Comparison of ENCODE assay signal across 3 fruit fly cellular contexts in genomic region chr2L:6471978-6472776, dm6.
TF ChIP-seq lines count a peak whose summit lies in the region.

No protein-coding gene starts in this region.

TF ChIP-seq in whole organism, embryonic, 481 proteins besides CTCF, POLR2A, EP300 and RAD21 (continued from another document and continues in another):
- 0 out of 3 replicates have a peak, but pooled peaks have one; percentile 25 for TF ChIP-seq Opbp (GFP tag; IDR thresholded peaks at IDR 0.05; lab: Robert Waterston, UW; ENCODE audit: partially characterized antibody)
- no peak for TF ChIP-seq CG16779 (GFP tag; IDR thresholded peaks at IDR 0.05; lab: Robert Waterston, UW)
- TF ChIP-seq CG18262 (tag; optimal IDR thresholded peaks at IDR 0.05; lab: Kevin White, UChicago), result peak; percentile 10
- TF ChIP-seq CG4820 (GFP tag; optimal IDR thresholded peaks at IDR 0.05; lab: Kevin White, UChicago), result peak; percentile 4
- TF ChIP-seq ara (GFP tag; IDR thresholded peaks at IDR 0.05; lab: Robert Waterston, UW), result no peak
- TF ChIP-seq Hr51 (GFP tag; optimal IDR thresholded peaks at IDR 0.05; lab: Kevin White, UChicago), result peak in 1 of 2 experiments; percentile 39
- TF ChIP-seq CG10147 (GFP tag; optimal IDR thresholded peaks at IDR 0.05; lab: Kevin White, UChicago), result peak; percentile 34
- TF ChIP-seq CG2199 (GFP tag; IDR thresholded peaks at IDR 0.05; lab: Robert Waterston, UW), result peak; percentile 75; the same call in 1 of the 3 replicates
- TF ChIP-seq CG15696 (tag; optimal IDR thresholded peaks at IDR 0.05; lab: Kevin White, UChicago), result no peak
- TF ChIP-seq fd3F (GFP tag; optimal IDR thresholded peaks at IDR 0.05; lab: Kevin White, UChicago), result peak; percentile 6
- TF ChIP-seq CG11504 (tag; optimal IDR thresholded peaks at IDR 0.05; lab: Kevin White, UChicago), result peak; percentile 51
- peak; percentile 47 for TF ChIP-seq CG13424 (tag; optimal IDR thresholded peaks at IDR 0.05; lab: Kevin White, UChicago)
- TF ChIP-seq grau (tag; optimal IDR thresholded peaks at IDR 0.05; lab: Kevin White, UChicago), result peak; percentile 39
- peak; percentile 10 for TF ChIP-seq CG18599 (GFP tag; optimal IDR thresholded peaks at IDR 0.05; lab: Kevin White, UChicago)
- TF ChIP-seq stwl (tag; optimal IDR thresholded peaks at IDR 0.05; lab: Kevin White, UChicago), result no peak
- peak; percentile 20 for TF ChIP-seq nau (GFP tag; optimal IDR thresholded peaks at IDR 0.05; lab: Kevin White, UChicago)
- peak; percentile 55 for TF ChIP-seq gem (tag; optimal IDR thresholded peaks at IDR 0.05; lab: Kevin White, UChicago)
- TF ChIP-seq esg (GFP tag; conservative IDR thresholded peaks at IDR 0.05; lab: Robert Waterston, UW), result 0 out of 2 replicates have a peak, but pooled peaks have one; percentile 27
- TF ChIP-seq zen (tag; optimal IDR thresholded peaks at IDR 0.05; lab: Kevin White, UChicago), result no peak
- peak; percentile 6 for TF ChIP-seq CG17829 (tag; optimal IDR thresholded peaks at IDR 0.05; lab: Kevin White, UChicago)
- peak; percentile 55 for TF ChIP-seq dmrt99B (tag; optimal IDR thresholded peaks at IDR 0.05; lab: Kevin White, UChicago)
- TF ChIP-seq CG7556 (GFP tag; optimal IDR thresholded peaks at IDR 0.05; lab: Kevin White, UChicago), result peak; percentile 8
- TF ChIP-seq CG31224 (GFP tag; IDR thresholded peaks at IDR 0.05; lab: Robert Waterston, UW), result peak; percentile 80
- TF ChIP-seq ci (GFP tag; IDR thresholded peaks at IDR 0.05; lab: Robert Waterston, UW), result peak; percentile 53; the same call in 1 of the 3 replicates
- peak; percentile 27 for TF ChIP-seq abd-A (tag; optimal IDR thresholded peaks at IDR 0.05; lab: Kevin White, UChicago)
- TF ChIP-seq CG30403 (GFP tag; optimal IDR thresholded peaks at IDR 0.05; lab: Kevin White, UChicago), result peak; percentile 36
- 0 out of 3 replicates have a peak, but pooled peaks have one; percentile 21 for TF ChIP-seq CG6175 (GFP tag; IDR thresholded peaks at IDR 0.05; lab: Robert Waterston, UW)
- peak; percentile 81 for TF ChIP-seq CG12769 (tag; optimal IDR thresholded peaks at IDR 0.05; lab: Kevin White, UChicago)
- TF ChIP-seq Sox102F (GFP tag; optimal IDR thresholded peaks at IDR 0.05; lab: Kevin White, UChicago), result peak; percentile 11
- no peak for TF ChIP-seq CHES-1-like (GFP tag; optimal IDR thresholded peaks at IDR 0.05; lab: Kevin White, UChicago)
- TF ChIP-seq CG8359 (GFP tag; optimal IDR thresholded peaks at IDR 0.05; lab: Kevin White, UChicago; ENCODE audit: borderline replicate concordance), result no peak
- TF ChIP-seq CG11695 (GFP tag; IDR thresholded peaks at IDR 0.05; lab: Robert Waterston, UW), result 0 out of 3 replicates have a peak, but pooled peaks have one; percentile 8
- TF ChIP-seq D19A (tag; optimal IDR thresholded peaks at IDR 0.05; lab: Kevin White, UChicago), result peak; percentile 31
- peak; percentile 8 for TF ChIP-seq CG10267 (tag; optimal IDR thresholded peaks at IDR 0.05; lab: Kevin White, UChicago)
- TF ChIP-seq CG13287 (GFP tag; IDR thresholded peaks at IDR 0.05; lab: Robert Waterston, UW; ENCODE audit: partially characterized antibody), result peak; percentile 38; the same call in 1 of the 2 replicates
- peak; percentile 52 for TF ChIP-seq Sox100B (GFP tag; optimal IDR thresholded peaks at IDR 0.05; lab: Kevin White, UChicago)
- TF ChIP-seq CG9727 (GFP tag; optimal IDR thresholded peaks at IDR 0.05; lab: Kevin White, UChicago), result no peak
- TF ChIP-seq CG5180 (GFP tag; optimal IDR thresholded peaks at IDR 0.05; lab: Kevin White, UChicago), result peak; percentile 34
- TF ChIP-seq nmo (GFP tag; optimal IDR thresholded peaks at IDR 0.05; lab: Kevin White, UChicago), result no peak
- 0 out of 2 replicates have a peak, but pooled peaks have one; percentile 14 for TF ChIP-seq lmd (GFP tag; IDR thresholded peaks at IDR 0.05; lab: Robert Waterston, UW)
- TF ChIP-seq Med (GFP tag; lab: Kevin White, UChicago), result peak; percentile 68

TF ChIP-seq in whole organism, prepupa, 60 proteins besides CTCF, POLR2A, EP300 and RAD21 (continued from another document):
- TF ChIP-seq CG8119 (GFP tag; IDR thresholded peaks at IDR 0.05; lab: Robert Waterston, UW) (peak; percentile 64; the same call in 2 of the 3 replicates), dac (GFP tag; optimal IDR thresholded peaks at IDR 0.05; lab: Kevin White, UChicago) (peak; percentile 46), Met (GFP tag; optimal IDR thresholded peaks at IDR 0.05; lab: Kevin White, UChicago) (peak; percentile 60), CG1621 (tag; optimal IDR thresholded peaks at IDR 0.05; lab: Kevin White, UChicago) (peak; percentile 40), CG32006 (GFP tag; optimal IDR thresholded peaks at IDR 0.05; lab: Kevin White, UChicago) (peak; percentile 85), CG16779 (tag; optimal IDR thresholded peaks at IDR 0.05; lab: Kevin White, UChicago) (peak; percentile 51), ss (GFP tag; optimal IDR thresholded peaks at IDR 0.05; lab: Kevin White, UChicago) (peak; percentile 18 to 62), CG10631 (GFP tag; optimal IDR thresholded peaks at IDR 0.05; lab: Kevin White, UChicago) (peak; percentile 48), CG4318 (GFP tag; optimal IDR thresholded peaks at IDR 0.05; lab: Kevin White, UChicago) (peak; percentile 75), Eip78C (GFP tag; lab: Kevin White, UChicago) (peak; percentile 95), Lpt (GFP tag; optimal IDR thresholded peaks at IDR 0.05; lab: Kevin White, UChicago) (no peak), fkh (GFP tag; optimal IDR thresholded peaks at IDR 0.05; lab: Kevin White, UChicago) (peak; percentile 10), CG8319 (GFP tag; optimal IDR thresholded peaks at IDR 0.05; lab: Kevin White, UChicago) (peak; percentile 28), vri (GFP tag; optimal IDR thresholded peaks at IDR 0.05; lab: Kevin White, UChicago) (peak; percentile 34), Ets21C (GFP tag; optimal IDR thresholded peaks at IDR 0.05; lab: Kevin White, UChicago) (peak; percentile 35), Hr38 (GFP tag; optimal IDR thresholded peaks at IDR 0.05; lab: Kevin White, UChicago) (no peak), cyc (GFP tag; optimal IDR thresholded peaks at IDR 0.05; lab: Kevin White, UChicago) (peak; percentile 29), pdm3 (GFP tag; optimal IDR thresholded peaks at IDR 0.05; lab: Kevin White, UChicago) (peak; percentile 60), CG31627 (GFP tag; optimal IDR thresholded peaks at IDR 0.05; lab: Kevin White, UChicago) (peak; percentile 48), CG9139 (GFP tag; optimal IDR thresholded peaks at IDR 0.05; lab: Kevin White, UChicago) (peak; percentile 37), svp (GFP tag; lab: Kevin White, UChicago) (peak; percentile 77), CG7368 (GFP tag; optimal IDR thresholded peaks at IDR 0.05; lab: Kevin White, UChicago) (no peak), CG3919 (GFP tag; optimal IDR thresholded peaks at IDR 0.05; lab: Kevin White, UChicago) (peak; percentile 47), CG6808 (GFP tag; optimal IDR thresholded peaks at IDR 0.05; lab: Kevin White, UChicago) (peak; percentile 67), net (GFP tag; optimal IDR thresholded peaks at IDR 0.05; lab: Kevin White, UChicago) (peak; percentile 50), achi (GFP tag; optimal IDR thresholded peaks at IDR 0.05; lab: Kevin White, UChicago) (peak; percentile 51), CG6163 (GFP tag; IDR thresholded peaks at IDR 0.05; lab: Robert Waterston, UW) (peak; percentile 22; the same call in 1 of the 3 replicates), fd85E (GFP tag; optimal IDR thresholded peaks at IDR 0.05; lab: Kevin White, UChicago) (peak; percentile 31), salr (GFP tag; optimal IDR thresholded peaks at IDR 0.05; lab: Kevin White, UChicago) (peak in 1 of 2 experiments; percentile 71), esn (GFP tag; optimal IDR thresholded peaks at IDR 0.05; lab: Kevin White, UChicago) (peak; percentile 62), CG11762 (GFP tag; optimal IDR thresholded peaks at IDR 0.05; lab: Kevin White, UChicago; ENCODE audit: insufficient read depth) (peak; percentile 10), CG10669 (GFP tag; optimal IDR thresholded peaks at IDR 0.05; lab: Kevin White, UChicago) (peak; percentile 49), CG34406 (GFP tag; optimal IDR thresholded peaks at IDR 0.05; lab: Kevin White, UChicago) (peak; percentile 59), Sox14 (GFP tag; optimal IDR thresholded peaks at IDR 0.05; lab: Kevin White, UChicago) (peak; percentile 38), eg (GFP tag; IDR thresholded peaks at IDR 0.05; lab: Robert Waterston, UW) (peak; percentile 48; the same call in 2 of the 3 replicates), dsx (GFP tag; optimal IDR thresholded peaks at IDR 0.05; lab: Kevin White, UChicago; ENCODE audit: poor library complexity, severe bottlenecking) (peak; percentile 21), Eip93F (GFP tag; optimal IDR thresholded peaks at IDR 0.05; lab: Kevin White, UChicago) (no peak), topi (GFP tag; optimal IDR thresholded peaks at IDR 0.05; lab: Kevin White, UChicago) (peak; percentile 56), fd59A (GFP tag; optimal IDR thresholded peaks at IDR 0.05; lab: Kevin White, UChicago) (peak; percentile 56)
TF ChIP-seq in whole organism, prepupa: peak in this region for 52.

TF ChIP-seq in whole organism, wandering third instar larva, 38 proteins besides CTCF, POLR2A, EP300 and RAD21 (continued from another document):
- TF ChIP-seq dsf (GFP tag; optimal IDR thresholded peaks at IDR 0.05; lab: Kevin White, UChicago; ENCODE audit: borderline replicate concordance) (no peak), h (GFP tag; optimal IDR thresholded peaks at IDR 0.05; lab: Kevin White, UChicago) (peak; percentile 58), Hr78 (GFP tag; optimal IDR thresholded peaks at IDR 0.05; lab: Kevin White, UChicago) (no peak), ey (GFP tag; optimal IDR thresholded peaks at IDR 0.05; lab: Kevin White, UChicago) (peak; percentile 42), Dif (GFP tag; optimal IDR thresholded peaks at IDR 0.05; lab: Kevin White, UChicago; ENCODE audit: partially characterized antibody) (peak; percentile 34), tai (GFP tag; optimal IDR thresholded peaks at IDR 0.05; lab: Kevin White, UChicago) (no peak), Abd-B (GFP tag; optimal IDR thresholded peaks at IDR 0.05; lab: Kevin White, UChicago) (no peak), CG9705 (GFP tag; optimal IDR thresholded peaks at IDR 0.05; lab: Kevin White, UChicago) (no peak), CG32264 (GFP tag; optimal IDR thresholded peaks at IDR 0.05; lab: Kevin White, UChicago) (no peak), Hnf4 (GFP tag; optimal IDR thresholded peaks at IDR 0.05; lab: Kevin White, UChicago) (peak; percentile 8), Rel (GFP tag; optimal IDR thresholded peaks at IDR 0.05; lab: Kevin White, UChicago) (no peak), Rel (tag; optimal IDR thresholded peaks at IDR 0.05; lab: Kevin White, UChicago) (peak; percentile 86)
